Worm (Caenorhabditis elegans): ENCODE data around the gene C55C3.6.

DNA sequence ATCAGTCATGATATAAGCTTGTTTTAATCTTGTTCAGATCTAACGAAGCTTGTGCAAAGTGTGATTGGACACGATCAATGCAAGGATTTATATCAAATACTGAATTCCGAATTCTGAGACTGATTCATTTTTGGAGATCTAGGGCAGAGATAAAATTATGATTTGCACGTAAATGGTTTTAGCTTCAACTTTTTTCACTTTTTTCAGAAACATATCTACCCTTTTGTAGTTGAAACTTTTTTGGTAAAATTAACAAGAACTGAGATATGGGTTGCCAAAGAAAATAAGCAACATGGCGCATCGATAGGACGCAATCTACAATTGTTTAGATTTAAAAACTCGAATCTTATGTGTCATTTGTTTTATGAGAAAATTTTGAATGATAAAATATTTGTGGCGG, 4.9 kb upstream of the C55C3.6 start, which contains the start of gene C55C3.4:
- no peak for TF ChIP-seq hnd-1 (tag; optimal IDR thresholded peaks at IDR 0.05)
- no peak for TF ChIP-seq ama-1 (optimal IDR thresholded peaks at IDR 0.05)
- TF ChIP-seq scrt-1 (GFP tag; IDR thresholded peaks at IDR 0.05), result no peak
- TF ChIP-seq tra-4 (tag; optimal IDR thresholded peaks at IDR 0.05), result no peak
- no peak for TF ChIP-seq pes-1 (GFP tag; IDR thresholded peaks at IDR 0.05)
- TF ChIP-seq flt-1 (GFP tag; IDR thresholded peaks at IDR 0.05), result no peak
- no peak for TF ChIP-seq sea-1 (GFP tag; conservative IDR thresholded peaks at IDR 0.05)
- TF ChIP-seq hmbx-1 (tag; optimal IDR thresholded peaks at IDR 0.05), result no peak
- TF ChIP-seq aly-1 (tag; optimal IDR thresholded peaks at IDR 0.05), result no peak

Measured in whole organism, early embryonic.